Fruit fly (Drosophila melanogaster) whole organism, embryonic: ENCODE data around the gene Cp16.

Experiments
- Adf1 ChIP-seq: fragments of 200-800 bp; sonication (Bioruptor generic); IDR thresholded peaks from 2 replicates; pipeline ENCODE4 v1.3.6; 2022; ENCODE audit warnings: missing biosample characterization, missing genetic modification characterization
- Atf6 ChIP-seq: fragments of 200-800 bp; sonication (Bioruptor generic); IDR thresholded peaks from 2 replicates; pipeline ENCODE4 v1.3.6; 2022; ENCODE audit warnings: missing biosample characterization, missing genetic modification characterization
- BtbVII ChIP-seq: fragments of 200-800 bp; sonication (Bioruptor generic); optimal IDR thresholded peaks from 3 replicates; lab custom pipeline; 2017; ENCODE audit warnings: missing biosample characterization, mild to moderate bottlenecking, missing genetic modification characterization
- CG10267 ChIP-seq: fragments of 200-800 bp; sonication (Bioruptor generic); optimal IDR thresholded peaks from 2 replicates; lab custom pipeline; 2018; ENCODE audit warnings: missing biosample characterization, mild to moderate bottlenecking, missing genetic modification characterization, moderate library complexity
- CG10274 ChIP-seq: fragments of 200-800 bp; sonication (Bioruptor generic); optimal IDR thresholded peaks from 3 replicates; lab custom pipeline; 2017; ENCODE audit warnings: missing biosample characterization, mild to moderate bottlenecking, missing genetic modification characterization
- CG10565 ChIP-seq: fragments of 200-800 bp; sonication (Bioruptor generic); optimal IDR thresholded peaks from 3 replicates; lab custom pipeline; 2016; ENCODE audit warnings: missing biosample characterization, mild to moderate bottlenecking, missing genetic modification characterization
- CG12744 ChIP-seq: fragments of 200-800 bp; sonication (Bioruptor generic); optimal IDR thresholded peaks from 2 replicates; lab custom pipeline; 2016; ENCODE audit warnings: missing biosample characterization, missing genetic modification characterization
- CG1647 ChIP-seq: fragments of 200-800 bp; sonication (Bioruptor generic); optimal IDR thresholded peaks from 3 replicates; lab custom pipeline; 2016; ENCODE audit warnings: missing biosample characterization, missing genetic modification characterization
- CG17912 ChIP-seq: fragments of 200-800 bp; sonication (Bioruptor generic); optimal IDR thresholded peaks from 2 replicates; lab custom pipeline; 2018; ENCODE audit warnings: missing biosample characterization, mild to moderate bottlenecking, missing genetic modification characterization
- CG18619 ChIP-seq: fragments of 200-800 bp; sonication (Bioruptor generic); optimal IDR thresholded peaks from 3 replicates; lab custom pipeline; 2017; ENCODE audit warnings: missing biosample characterization, mild to moderate bottlenecking, missing genetic modification characterization
- CG2116 ChIP-seq: fragments of 200-800 bp; sonication (Bioruptor generic); optimal IDR thresholded peaks from 3 replicates; lab custom pipeline; 2018; ENCODE audit warnings: missing biosample characterization, mild to moderate bottlenecking, missing genetic modification characterization
- CG2875 ChIP-seq: fragments of 200-800 bp; sonication (Bioruptor generic); optimal IDR thresholded peaks from 2 replicates; lab custom pipeline; 2017; ENCODE audit warnings: missing biosample characterization, mild to moderate bottlenecking, missing genetic modification characterization, missing genetic modification reagents
- CG3281 ChIP-seq: fragments of 200-800 bp; sonication (Bioruptor generic); optimal IDR thresholded peaks from 3 replicates; lab custom pipeline; 2017; ENCODE audit warnings: missing biosample characterization, mild to moderate bottlenecking, missing genetic modification characterization
- CG33213 ChIP-seq: fragments of 200-800 bp; sonication (Bioruptor generic); optimal IDR thresholded peaks from 3 replicates; lab custom pipeline; 2016; ENCODE audit warnings: missing biosample characterization, missing genetic modification characterization
- CG34224 ChIP-seq: fragments of 200-800 bp; sonication (Bioruptor generic); IDR thresholded peaks from 3 replicates; pipeline ENCODE4 v1.3.6; 2022; ENCODE audit warnings: missing biosample characterization, missing genetic modification characterization; ENCODE audit not compliant: partially characterized antibody
- CG3838 ChIP-seq: fragments of 200-800 bp; sonication (Bioruptor generic); optimal IDR thresholded peaks from 3 replicates; lab custom pipeline; 2016; ENCODE audit warnings: missing biosample characterization, missing genetic modification characterization
- CG3995 ChIP-seq: fragments of 200-800 bp; sonication (Bioruptor generic); optimal IDR thresholded peaks from 3 replicates; lab custom pipeline; 2016; ENCODE audit warnings: missing biosample characterization, missing genetic modification characterization
- CG7745 ChIP-seq: fragments of 200-800 bp; sonication (Bioruptor generic); optimal IDR thresholded peaks from 2 replicates; lab custom pipeline; 2018; ENCODE audit warnings: missing biosample characterization, mild to moderate bottlenecking, missing genetic modification characterization, moderate library complexity
- CG7839 ChIP-seq: fragments of 200-800 bp; sonication (Bioruptor generic); optimal IDR thresholded peaks from 3 replicates; lab custom pipeline; 2018; ENCODE audit warnings: missing biosample characterization, mild to moderate bottlenecking, missing genetic modification characterization, moderate library complexity
- CG7928 ChIP-seq: fragments of 200-800 bp; sonication (Bioruptor generic); optimal IDR thresholded peaks from 2 replicates; lab custom pipeline; 2017; ENCODE audit warnings: missing biosample characterization, mild to moderate bottlenecking, missing genetic modification characterization
- D ChIP-seq, 2 experiments: fragments of 200-800 bp in 1 of 2; fragments of >200 bp in 1 of 2; sonication (Bioruptor generic) in 1 of 2; optimal IDR thresholded peaks; 2 replicates in 1 of 2; 3 replicates in 1 of 2; lab custom pipeline; 2017; ENCODE audit warnings: mild to moderate bottlenecking in 1 of 2, missing biosample characterization in 1 of 2, missing genetic modification characterization in 1 of 2, missing genetic modification reagents in 1 of 2
- Dfd ChIP-seq, 2 experiments: fragments of >200 bp; optimal IDR thresholded peaks; 2 replicates each; lab custom pipeline; 2017; ENCODE audit warnings: missing biosample characterization in 2 of 2, missing genetic modification characterization in 2 of 2
- HLH3B ChIP-seq: fragments of 200-800 bp; sonication (Bioruptor generic); IDR thresholded peaks from 2 replicates; pipeline ENCODE4 v1.3.6; 2022; ENCODE audit warnings: missing biosample characterization, missing genetic modification characterization
- Hr78 ChIP-seq, 2 experiments: fragments of 200-800 bp in 1 of 2; fragments of >200 bp in 1 of 2; sonication (Bioruptor generic) in 1 of 2; optimal IDR thresholded peaks; 2 replicates each; lab custom pipeline; 2017 to 2019; ENCODE audit warnings: missing biosample characterization in 2 of 2, missing genetic modification characterization in 2 of 2, mild to moderate bottlenecking in 1 of 2, moderate library complexity in 1 of 2
- Mes4 ChIP-seq: fragments of 200-800 bp; sonication (Bioruptor generic); optimal IDR thresholded peaks from 2 replicates; lab custom pipeline; 2016; ENCODE audit warnings: missing biosample characterization, missing genetic modification characterization
- NfI ChIP-seq: fragments of 200-800 bp; sonication (Bioruptor generic); optimal IDR thresholded peaks from 3 replicates; lab custom pipeline; 2018; ENCODE audit warnings: missing biosample characterization, mild to moderate bottlenecking, missing genetic modification characterization, moderate library complexity
- Stat92E ChIP-seq, 3 experiments: fragments of >200 bp in 2 of 3; fragments of 200-800 bp in 1 of 3; sonication (Bioruptor generic) in 1 of 3; optimal IDR thresholded peaks; 2 replicates each; lab custom pipeline; 2017 to 2019; ENCODE audit warnings: missing biosample characterization in 3 of 3, missing genetic modification characterization in 3 of 3, mild to moderate bottlenecking in 1 of 3, moderate library complexity in 1 of 3
- ato ChIP-seq: fragments of 200-800 bp; sonication (Bioruptor generic); IDR thresholded peaks from 2 replicates; pipeline ENCODE4 v1.3.6; 2022; ENCODE audit warnings: missing biosample characterization, missing genetic modification characterization; ENCODE audit not compliant: partially characterized antibody
- bab2 ChIP-seq: fragments of 200-800 bp; sonication (Bioruptor generic); optimal IDR thresholded peaks from 2 replicates; lab custom pipeline; 2016; ENCODE audit warnings: missing biosample characterization, missing genetic modification characterization
- bcd ChIP-seq: fragments of 200-800 bp; sonication (Bioruptor generic); optimal IDR thresholded peaks from 2 replicates; lab custom pipeline; 2017; ENCODE audit warnings: missing biosample characterization, mild to moderate bottlenecking, missing genetic modification characterization
- caup ChIP-seq: fragments of 200-800 bp; sonication (Bioruptor generic); optimal IDR thresholded peaks from 3 replicates; lab custom pipeline; 2017; ENCODE audit warnings: missing biosample characterization, mild to moderate bottlenecking, missing genetic modification characterization, moderate library complexity; ENCODE audit not compliant: severe bottlenecking
- corto ChIP-seq: fragments of 200-800 bp; sonication (Bioruptor generic); optimal IDR thresholded peaks from 2 replicates; lab custom pipeline; 2016; ENCODE audit warnings: missing biosample characterization, mild to moderate bottlenecking, missing genetic modification characterization, moderate library complexity
- fd3F ChIP-seq: fragments of 200-800 bp; sonication (Bioruptor generic); optimal IDR thresholded peaks from 2 replicates; lab custom pipeline; 2018; ENCODE audit warnings: missing biosample characterization, mild to moderate bottlenecking, missing genetic modification characterization, moderate library complexity
- gem ChIP-seq: fragments of 200-800 bp; sonication (Bioruptor generic); optimal IDR thresholded peaks from 2 replicates; lab custom pipeline; 2019; ENCODE audit warnings: missing biosample characterization, mild to moderate bottlenecking, missing genetic modification characterization, moderate library complexity
- grn ChIP-seq: fragments of 200-800 bp; sonication (Bioruptor generic); optimal IDR thresholded peaks from 3 replicates; lab custom pipeline; 2017; ENCODE audit warnings: missing biosample characterization, missing genetic modification characterization
- hb ChIP-seq: fragments of 200-800 bp; sonication (Bioruptor generic); IDR thresholded peaks from 3 replicates; pipeline ENCODE4 v1.3.6; 2022; ENCODE audit warnings: missing biosample characterization, missing genetic modification characterization; ENCODE audit not compliant: partially characterized antibody
- ind ChIP-seq: fragments of 200-800 bp; sonication (Bioruptor generic); optimal IDR thresholded peaks from 3 replicates; lab custom pipeline; 2016; ENCODE audit warnings: missing biosample characterization, missing genetic modification characterization
- jigr1 ChIP-seq: fragments of 200-800 bp; sonication (Bioruptor generic); IDR thresholded peaks from 3 replicates; pipeline ENCODE4 v1.3.6; 2022; ENCODE audit warnings: missing biosample characterization, missing genetic modification characterization
- nerfin-1 ChIP-seq: fragments of 200-800 bp; sonication (Bioruptor generic); optimal IDR thresholded peaks from 3 replicates; lab custom pipeline; 2019; ENCODE audit warnings: missing biosample characterization, mild to moderate bottlenecking, missing genetic modification characterization, moderate library complexity
- pzg ChIP-seq: fragments of 200-800 bp; sonication (Bioruptor generic); optimal IDR thresholded peaks from 3 replicates; lab custom pipeline; 2018; ENCODE audit warnings: missing biosample characterization, mild to moderate bottlenecking, missing genetic modification characterization, moderate library complexity
- ranshi ChIP-seq: fragments of 200-800 bp; sonication (Bioruptor generic); IDR thresholded peaks from 2 replicates; pipeline ENCODE4 v1.3.6; 2022; ENCODE audit warnings: missing biosample characterization, missing genetic modification characterization
- salm ChIP-seq: fragments of 200-800 bp; sonication (Bioruptor generic); optimal IDR thresholded peaks from 2 replicates; lab custom pipeline; 2018; ENCODE audit warnings: missing biosample characterization, mild to moderate bottlenecking, missing genetic modification characterization
- slbo ChIP-seq: fragments of 200-800 bp; sonication (Bioruptor generic); IDR thresholded peaks from 2 replicates; pipeline ENCODE4 v1.3.6; 2022; ENCODE audit warnings: missing biosample characterization, missing genetic modification characterization
- so ChIP-seq: fragments of 200-800 bp; sonication (Bioruptor generic); IDR thresholded peaks from 3 replicates; pipeline ENCODE4 v1.3.6; 2022; ENCODE audit warnings: missing biosample characterization, missing genetic modification characterization
- stwl ChIP-seq: fragments of 200-800 bp; sonication (Bioruptor generic); optimal IDR thresholded peaks from 3 replicates; lab custom pipeline; 2018; ENCODE audit warnings: missing biosample characterization, mild to moderate bottlenecking, missing genetic modification characterization, moderate library complexity
- sug ChIP-seq: fragments of 200-800 bp; optimal IDR thresholded peaks from 2 replicates; lab custom pipeline; 2019; ENCODE audit warnings: missing biosample characterization, mild to moderate bottlenecking, missing genetic modification characterization, moderate library complexity
- unc-4 ChIP-seq: fragments of 200-800 bp; sonication (Bioruptor generic); IDR thresholded peaks from 2 replicates; pipeline ENCODE4 v1.3.6; 2022; ENCODE audit warnings: missing biosample characterization, missing genetic modification characterization; ENCODE audit not compliant: partially characterized antibody
- zfh1 ChIP-seq: fragments of 200-800 bp; sonication (Bioruptor generic); IDR thresholded peaks from 3 replicates; pipeline ENCODE4 v1.3.6; 2022; ENCODE audit warnings: missing biosample characterization, missing genetic modification characterization

Gene Cp16

DNA sequence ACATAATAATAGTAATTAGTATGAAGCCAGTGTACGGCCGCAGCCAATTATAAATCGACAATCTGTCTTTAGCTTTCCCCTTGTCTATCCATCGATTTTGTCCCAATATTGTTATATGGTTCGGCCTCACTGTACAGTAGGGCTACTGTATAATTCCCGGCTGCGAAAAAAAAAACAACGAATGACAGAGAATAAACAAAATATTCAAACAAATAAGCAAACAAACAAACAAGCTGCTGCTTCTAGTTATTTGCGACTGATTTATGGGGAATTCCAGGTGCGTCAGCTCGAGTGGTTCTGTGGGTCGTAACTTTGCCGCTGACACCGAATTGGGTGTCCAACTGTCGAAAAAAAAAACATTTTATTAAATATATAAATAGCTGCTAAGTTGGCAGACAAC is 42.1 kb upstream of the Cp16 start (continued):
- peak; percentile 24 for TF ChIP-seq ind (GFP tag; lab: Kevin White, UChicago)
- TF ChIP-seq CG7839 = peak; percentile 19
- no peak for TF ChIP-seq Hr78 (GFP tag; optimal IDR thresholded peaks at IDR 0.05; lab: Kevin White, UChicago)
- TF ChIP-seq ranshi (GFP tag; lab: Robert Waterston, UW) = no peak
- no peak for TF ChIP-seq unc-4 (GFP tag; lab: Robert Waterston, UW)
- TF ChIP-seq caup (GFP tag; lab: Kevin White, UChicago) = peak; percentile 76
- TF ChIP-seq salm (tag; lab: Kevin White, UChicago) = no peak
- TF ChIP-seq CG3995 (GFP tag; lab: Kevin White, UChicago) = no peak
- peak; percentile 59 for TF ChIP-seq CG3281
- TF ChIP-seq sug (tag; lab: Kevin White, UChicago) = peak; percentile 31
- no peak for TF ChIP-seq pzg
- TF ChIP-seq fd3F (GFP tag; lab: Kevin White, UChicago) = peak; percentile 42
- TF ChIP-seq CG17912 (GFP tag; lab: Kevin White, UChicago) = no peak
- TF ChIP-seq CG34224 (GFP tag; lab: Robert Waterston, UW) = no peak
- TF ChIP-seq Dfd (GFP tag; optimal IDR thresholded peaks at IDR 0.05; lab: Kevin White, UChicago) = no peak
- no peak for TF ChIP-seq CG10267 (tag; lab: Kevin White, UChicago)
- TF ChIP-seq so (GFP tag; lab: Robert Waterston, UW) = 0 out of 3 replicates have a peak, but pooled peaks have one; percentile 32
- TF ChIP-seq Adf1 = peak; percentile 12; the same call in 1 of the 2 replicates
- peak; percentile 37 for TF ChIP-seq bcd (GFP tag; lab: Kevin White, UChicago)
- TF ChIP-seq gem = peak; percentile 37
- peak; percentile 28 for TF ChIP-seq CG10274 (GFP tag; lab: Kevin White, UChicago)
- TF ChIP-seq nerfin-1 = no peak
- TF ChIP-seq HLH3B (GFP tag; lab: Robert Waterston, UW) = no peak; the same call in 1 of the 2 replicates
- no peak for TF ChIP-seq corto (GFP tag; lab: Kevin White, UChicago)
- TF ChIP-seq zfh1 (GFP tag; lab: Robert Waterston, UW) = peak; percentile 42; the same call in 1 of the 3 replicates
- TF ChIP-seq CG12744 (GFP tag; lab: Kevin White, UChicago) = no peak
- no peak for TF ChIP-seq CG3838
- TF ChIP-seq grn (GFP tag; lab: Kevin White, UChicago) = no peak
- TF ChIP-seq ato = no peak
- TF ChIP-seq CG2116 (GFP tag; lab: Kevin White, UChicago) = no peak
- no peak for TF ChIP-seq CG18619 (GFP tag; lab: Kevin White, UChicago)
- no peak for TF ChIP-seq Mes4 (GFP tag; lab: Kevin White, UChicago)
- no peak for TF ChIP-seq CG33213 (GFP tag; lab: Kevin White, UChicago)
- no peak for TF ChIP-seq stwl (tag; lab: Kevin White, UChicago)
- TF ChIP-seq CG1647 (GFP tag; lab: Kevin White, UChicago) = no peak
- TF ChIP-seq CG10565 (GFP tag; lab: Kevin White, UChicago) = no peak
- TF ChIP-seq jigr1 = no peak
- peak; percentile 27 for TF ChIP-seq NfI (GFP tag; lab: Kevin White, UChicago)
- peak; percentile 45 for TF ChIP-seq bab2 (GFP tag; lab: Kevin White, UChicago)
- peak; percentile 24 for TF ChIP-seq CG7928 (GFP tag; lab: Kevin White, UChicago)
- peak; percentile 78 for TF ChIP-seq Atf6 (GFP tag; lab: Robert Waterston, UW)
- TF ChIP-seq Stat92E (GFP tag; optimal IDR thresholded peaks at IDR 0.05; lab: Kevin White, UChicago) = no peak
- no peak for TF ChIP-seq D (optimal IDR thresholded peaks at IDR 0.05; lab: Kevin White, UChicago)
- peak; percentile 15 for TF ChIP-seq D (GFP tag; optimal IDR thresholded peaks at IDR 0.05; lab: Kevin White, UChicago)
- 0 out of 2 replicates have a peak, but pooled peaks have one; percentile 7 for TF ChIP-seq slbo (GFP tag; lab: Robert Waterston, UW)
- no peak for TF ChIP-seq hb
- no peak for TF ChIP-seq CG2875 (GFP tag; lab: Kevin White, UChicago)
- TF ChIP-seq CG7745 (tag; lab: Kevin White, UChicago) = no peak
- TF ChIP-seq BtbVII = peak; percentile 76
